Worm (Caenorhabditis elegans): Measurements from ENCODE around the gene T21D12.12.

The T21D12.12 gene

ce11 chrIV:313615-314014, 47.4 kb downstream of the T21D12.12 start, which contains the start of gene snai-1:
Gene snai-1 (minus strand): TSS chrIV:313715.
- no peak for TF ChIP-seq ces-1 (GFP tag; optimal IDR thresholded peaks at IDR 0.05)
- TF ChIP-seq bed-3 (GFP tag; optimal IDR thresholded peaks at IDR 0.05) = no peak
- TF ChIP-seq ztf-11 (tag; optimal IDR thresholded peaks at IDR 0.05) = no peak
- no peak for TF ChIP-seq ceh-43 (GFP tag; optimal IDR thresholded peaks at IDR 0.05)
- no peak for TF ChIP-seq sem-2 (GFP tag; optimal IDR thresholded peaks at IDR 0.05)
- TF ChIP-seq zip-8 (tag; optimal IDR thresholded peaks at IDR 0.05) = no peak
- no peak for TF ChIP-seq pha-4 (tag; optimal IDR thresholded peaks at IDR 0.05)

ce11 chrIV:314475-314874, 48.2 kb downstream of the T21D12.12 start:
- no peak for TF ChIP-seq nhr-12 (tag; optimal IDR thresholded peaks at IDR 0.05)
- no peak for TF ChIP-seq elt-1 (tag; optimal IDR thresholded peaks at IDR 0.05; ENCODE audit: borderline replicate concordance, insufficient read depth)
- no peak for TF ChIP-seq drap-1 (GFP tag; optimal IDR thresholded peaks at IDR 0.05)
- TF ChIP-seq cnd-1 (tag; optimal IDR thresholded peaks at IDR 0.05) = no peak
- TF ChIP-seq M03D4.4 (tag; optimal IDR thresholded peaks at IDR 0.05) = no peak
- peak; percentile 44 for TF ChIP-seq unc-120 (tag; optimal IDR thresholded peaks at IDR 0.05; ENCODE audit: poor library complexity, severe bottlenecking)
- peak; percentile 80 for TF ChIP-seq hlh-1 (tag; optimal IDR thresholded peaks at IDR 0.05)
